Worm (Caenorhabditis elegans): ENCODE measurements around the gene F01F1.15.

Gene F01F1.15

DNA sequence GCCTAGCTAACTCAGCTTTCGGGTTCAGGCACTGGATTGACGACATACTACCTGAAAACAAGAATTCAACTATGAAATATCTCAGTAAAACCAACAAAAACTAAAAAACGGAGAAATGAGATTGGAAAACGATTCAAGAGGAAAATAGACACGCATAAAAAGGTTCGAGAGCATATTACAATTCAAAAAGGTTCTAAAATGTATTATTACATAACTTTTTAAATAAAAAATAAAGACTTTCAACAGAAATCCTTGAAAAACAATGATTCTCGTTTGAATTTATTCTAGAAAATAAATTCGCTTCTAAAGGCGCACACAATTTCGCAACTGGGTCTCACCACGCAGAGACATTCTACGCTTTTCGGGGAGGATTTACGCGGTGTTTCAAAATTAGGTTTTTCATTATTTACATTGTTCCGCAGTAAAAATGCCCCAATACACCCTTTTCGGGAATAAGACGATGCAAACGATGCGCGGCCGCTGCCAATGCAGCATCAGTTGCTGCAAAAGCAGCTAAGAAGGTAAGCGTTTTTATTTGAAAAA lies 13.6 kb downstream of the F01F1.15 start, which contains the start of the genes cct-6 and alh-9 (continued):
- TF ChIP-seq hlh-17 (GFP tag; optimal IDR thresholded peaks at IDR 0.05; ENCODE audit: borderline replicate concordance) (no peak), unc-86 (tag; optimal IDR thresholded peaks at IDR 0.05) (peak; percentile 69), C04F5.9 (tag; optimal IDR thresholded peaks at IDR 0.05) (peak; percentile 26), lin-39 (tag; optimal IDR thresholded peaks at IDR 0.05) (peak; percentile 33), aha-1 (tag; optimal IDR thresholded peaks at IDR 0.05) (no peak), zip-4 (GFP tag; optimal IDR thresholded peaks at IDR 0.05) (peak; percentile 33), nhr-85 (tag) (peak; percentile 82), efl-1 (optimal IDR thresholded peaks at IDR 0.05) (peak; percentile 85 to 96), efl-1 (GFP tag; optimal IDR thresholded peaks at IDR 0.05 in 1 of 2) (peak; percentile 96 to 99), ces-1 (GFP tag; optimal IDR thresholded peaks at IDR 0.05) (no peak), ceh-90 (tag; optimal IDR thresholded peaks at IDR 0.05) (peak; percentile 7), unc-98 (GFP tag; IDR thresholded peaks at IDR 0.05) (no peak), tlp-1 (tag; optimal IDR thresholded peaks at IDR 0.05) (no peak), nhr-12 (tag; optimal IDR thresholded peaks at IDR 0.05) (no peak), tbx-2 (tag; optimal IDR thresholded peaks at IDR 0.05) (peak; percentile 76), sox-4 (tag; optimal IDR thresholded peaks at IDR 0.05) (no peak), dpl-1 (GFP tag; optimal IDR thresholded peaks at IDR 0.05) (peak; percentile 95 to 98 (median 96)), fkh-8 (tag; optimal IDR thresholded peaks at IDR 0.05) (peak; percentile 75), ceh-82 (tag; optimal IDR thresholded peaks at IDR 0.05) (peak; percentile 75 to 93 (median 76)), mep-1 (tag; optimal IDR thresholded peaks at IDR 0.05) (peak; percentile 93), egl-27 (tag; optimal IDR thresholded peaks at IDR 0.05) (no peak), unc-62 (GFP tag; optimal IDR thresholded peaks at IDR 0.05) (no peak), grh-1 (GFP tag; IDR thresholded peaks at IDR 0.05) (peak; percentile 56), nhr-84 (tag; optimal IDR thresholded peaks at IDR 0.05) (no peak), F16B12.6 (tag; optimal IDR thresholded peaks at IDR 0.05) (peak; percentile 53), pax-3 (tag; optimal IDR thresholded peaks at IDR 0.05) (no peak), mab-9 (GFP tag; IDR thresholded peaks at IDR 0.05) (no peak), lin-13 (GFP tag; optimal IDR thresholded peaks at IDR 0.05) (peak; percentile 83), mef-2 (tag; optimal IDR thresholded peaks at IDR 0.05) (no peak), fkh-4 (tag; optimal IDR thresholded peaks at IDR 0.05; ENCODE audit: borderline replicate concordance) (no peak), elt-2 (tag; optimal IDR thresholded peaks at IDR 0.05) (peak; percentile 38), aly-2 (tag; optimal IDR thresholded peaks at IDR 0.05) (peak; percentile 15), snpc-4 (tag; optimal IDR thresholded peaks at IDR 0.05) (peak; percentile 51), elt-3 (tag; optimal IDR thresholded peaks at IDR 0.05) (peak in 3 of 6 experiments; percentile 24 to 92 (median 60)), nhr-237 (tag; optimal IDR thresholded peaks at IDR 0.05) (peak; percentile 63), dsc-1 (tag; optimal IDR thresholded peaks at IDR 0.05) (peak; percentile 59), ceh-88 (GFP tag; IDR thresholded peaks at IDR 0.05) (no peak), nhr-77 (tag; optimal IDR thresholded peaks at IDR 0.05) (peak; percentile 76), lin-14 (GFP tag; optimal IDR thresholded peaks at IDR 0.05) (peak; percentile 79), nhr-11 (tag; optimal IDR thresholded peaks at IDR 0.05) (peak; percentile 8), ceh-8 (GFP tag; optimal IDR thresholded peaks at IDR 0.05) (no peak), vab-15 (tag; optimal IDR thresholded peaks at IDR 0.05) (no peak), unc-130 (tag; optimal IDR thresholded peaks at IDR 0.05) (peak; percentile 88), isw-1 (GFP tag; IDR thresholded peaks at IDR 0.05) (peak; percentile 81), ceh-63 (GFP tag; optimal IDR thresholded peaks at IDR 0.05) (no peak), lsy-2 (tag; optimal IDR thresholded peaks at IDR 0.05) (peak; percentile 86 to 95), lin-15B (tag; optimal IDR thresholded peaks at IDR 0.05) (peak; percentile 73), xbp-1 (tag; optimal IDR thresholded peaks at IDR 0.05) (peak; percentile 81), ztf-11 (tag; optimal IDR thresholded peaks at IDR 0.05) (peak in 1 of 2 experiments; percentile 8), nhr-76 (tag; optimal IDR thresholded peaks at IDR 0.05) (no peak), hpl-2 (GFP tag; optimal IDR thresholded peaks at IDR 0.05) (no peak), nhr-20 (tag; optimal IDR thresholded peaks at IDR 0.05) (peak; percentile 84), Y116A8C.19 (tag; optimal IDR thresholded peaks at IDR 0.05; ENCODE audit: borderline replicate concordance) (no peak)
